Fruit fly (Drosophila melanogaster) whole organism, embryonic: ENCODE results near the gene Iris.

Experiments
- Abd-B ChIP-seq: fragments of 200-800 bp; sonication (Bioruptor generic); optimal IDR thresholded peaks from 2 replicates; lab custom pipeline; 2018; ENCODE audit warnings: missing biosample characterization, mild to moderate bottlenecking, missing genetic modification characterization, moderate library complexity
- CG1024 ChIP-seq: fragments of 200-800 bp; sonication (Bioruptor generic); IDR thresholded peaks from 2 replicates; pipeline ENCODE4 v1.3.6; 2022; ENCODE audit warnings: missing biosample characterization, missing genetic modification characterization
- CG10274 ChIP-seq: fragments of 200-800 bp; sonication (Bioruptor generic); optimal IDR thresholded peaks from 3 replicates; lab custom pipeline; 2017; ENCODE audit warnings: missing biosample characterization, mild to moderate bottlenecking, missing genetic modification characterization
- CG10959 ChIP-seq: fragments of 200-800 bp; sonication (Bioruptor generic); IDR thresholded peaks from 2 replicates; pipeline ENCODE4 v1.3.6; 2022; ENCODE audit warnings: missing biosample characterization, missing genetic modification characterization
- CG11504 ChIP-seq: fragments of 200-800 bp; sonication (Bioruptor generic); optimal IDR thresholded peaks from 3 replicates; lab custom pipeline; 2019; ENCODE audit warnings: missing biosample characterization, mild to moderate bottlenecking, missing genetic modification characterization, moderate library complexity
- CG11560 ChIP-seq: fragments of 200-800 bp; sonication (Bioruptor generic); IDR thresholded peaks from 3 replicates; pipeline ENCODE4 v1.3.6; 2022; ENCODE audit warnings: missing biosample characterization, missing genetic modification characterization
- CG12071 ChIP-seq: fragments of 200-800 bp; sonication (Bioruptor generic); optimal IDR thresholded peaks from 3 replicates; lab custom pipeline; 2018; ENCODE audit warnings: missing biosample characterization, mild to moderate bottlenecking, missing genetic modification characterization
- CG12769 ChIP-seq: fragments of 200-800 bp; sonication (Bioruptor generic); optimal IDR thresholded peaks from 2 replicates; lab custom pipeline; 2019; ENCODE audit warnings: missing biosample characterization, mild to moderate bottlenecking, missing genetic modification characterization, moderate library complexity
- CG13624 ChIP-seq: fragments of 200-800 bp; sonication (Bioruptor generic); optimal IDR thresholded peaks from 2 replicates; lab custom pipeline; 2016; ENCODE audit warnings: missing biosample characterization, missing genetic modification characterization
- CG14710 ChIP-seq: fragments of 200-800 bp; sonication (Bioruptor generic); optimal IDR thresholded peaks from 3 replicates; lab custom pipeline; 2019; ENCODE audit warnings: missing biosample characterization, mild to moderate bottlenecking, missing genetic modification characterization, moderate library complexity
- CG15073 ChIP-seq: fragments of 200-800 bp; sonication (Bioruptor generic); optimal IDR thresholded peaks from 2 replicates; lab custom pipeline; 2016; ENCODE audit warnings: missing biosample characterization, missing genetic modification characterization
- CG1602 ChIP-seq: fragments of 200-800 bp; sonication (Bioruptor generic); optimal IDR thresholded peaks from 3 replicates; lab custom pipeline; 2016; ENCODE audit warnings: missing biosample characterization, missing genetic modification characterization
- CG16779 ChIP-seq: fragments of 200-800 bp; sonication (Bioruptor generic); IDR thresholded peaks from 2 replicates; pipeline ENCODE4 v1.3.6; 2022; ENCODE audit warnings: missing biosample characterization, missing genetic modification characterization
- CG18764 ChIP-seq: fragments of 200-800 bp; sonication (Bioruptor generic); optimal IDR thresholded peaks from 3 replicates; lab custom pipeline; 2016; ENCODE audit warnings: missing biosample characterization, missing genetic modification characterization
- CG2202 ChIP-seq: fragments of 200-800 bp; sonication (Bioruptor generic); optimal IDR thresholded peaks from 2 replicates; lab custom pipeline; 2018; ENCODE audit warnings: missing biosample characterization, mild to moderate bottlenecking, missing genetic modification characterization
- CG2712 ChIP-seq: fragments of 200-800 bp; optimal IDR thresholded peaks from 3 replicates; lab custom pipeline; 2019; ENCODE audit warnings: missing biosample characterization, mild to moderate bottlenecking, missing genetic modification characterization, moderate library complexity
- CG30403 ChIP-seq: fragments of 200-800 bp; sonication (Bioruptor generic); optimal IDR thresholded peaks from 3 replicates; lab custom pipeline; 2016; ENCODE audit warnings: missing biosample characterization, missing genetic modification characterization
- CG4282 ChIP-seq: fragments of 200-800 bp; sonication (Bioruptor generic); optimal IDR thresholded peaks from 2 replicates; lab custom pipeline; 2016; ENCODE audit warnings: missing biosample characterization, missing genetic modification characterization
- CG4328 ChIP-seq: fragments of 200-800 bp; sonication (Bioruptor generic); optimal IDR thresholded peaks from 3 replicates; lab custom pipeline; 2017; ENCODE audit warnings: missing biosample characterization, missing genetic modification reagents, missing genetic modification characterization
- CG6254 ChIP-seq: fragments of 200-800 bp; sonication (Bioruptor generic); optimal IDR thresholded peaks from 3 replicates; lab custom pipeline; 2017; ENCODE audit warnings: mild to moderate bottlenecking, missing biosample characterization, missing genetic modification reagents, missing genetic modification characterization
- CG7786 ChIP-seq: fragments of 200-800 bp; sonication (Bioruptor generic); optimal IDR thresholded peaks from 2 replicates; lab custom pipeline; 2016; ENCODE audit warnings: missing biosample characterization, missing genetic modification characterization
- CG7987 ChIP-seq: fragments of 200-800 bp; sonication (Bioruptor generic); optimal IDR thresholded peaks from 2 replicates; lab custom pipeline; 2018; ENCODE audit warnings: missing biosample characterization, mild to moderate bottlenecking, missing genetic modification characterization, moderate library complexity
- Dbx ChIP-seq: fragments of 200-800 bp; sonication (Bioruptor generic); IDR thresholded peaks from 3 replicates; pipeline ENCODE4 v1.3.6; 2022; ENCODE audit warnings: missing biosample characterization, missing genetic modification characterization
- HLH4C ChIP-seq: fragments of 200-800 bp; sonication (Bioruptor generic); IDR thresholded peaks from 3 replicates; pipeline ENCODE4 v1.3.6; 2022; ENCODE audit warnings: missing biosample characterization, missing genetic modification characterization; ENCODE audit not compliant: partially characterized antibody
- Hand ChIP-seq: fragments of 200-800 bp; sonication (Bioruptor generic); optimal IDR thresholded peaks from 2 replicates; lab custom pipeline; 2017; ENCODE audit warnings: mild to moderate bottlenecking, missing biosample characterization, missing genetic modification reagents, missing genetic modification characterization
- Hr51 ChIP-seq, 2 experiments: fragments of 200-800 bp; sonication (Bioruptor generic); optimal IDR thresholded peaks; 2 replicates in 1 of 2; 3 replicates in 1 of 2; lab custom pipeline; 2016 to 2018; ENCODE audit warnings: missing biosample characterization in 2 of 2, missing genetic modification characterization in 2 of 2, mild to moderate bottlenecking in 1 of 2, moderate library complexity in 1 of 2
- Med ChIP-seq: fragments of 200-800 bp; sonication (Bioruptor generic); peaks from one replicate; lab custom pipeline; 2016; ENCODE audit warnings: missing biosample characterization, missing genetic modification characterization, mild to moderate bottlenecking, inconsistent platforms, moderate library complexity
- Sin3A ChIP-seq: fragments of >200 bp; optimal IDR thresholded peaks from 2 replicates; lab custom pipeline; 2018
- Sox102F ChIP-seq: fragments of 200-800 bp; sonication (Bioruptor generic); optimal IDR thresholded peaks from 2 replicates; lab custom pipeline; 2018; ENCODE audit warnings: missing biosample characterization, mild to moderate bottlenecking, missing genetic modification characterization, moderate library complexity
- Taf1 ChIP-seq: fragments of 200-800 bp; sonication (Bioruptor generic); IDR thresholded peaks from 2 replicates; pipeline ENCODE4 v1.3.6; 2022; ENCODE audit warnings: missing biosample characterization, missing genetic modification characterization
- YL-1 ChIP-seq: fragments of 200-800 bp; sonication (Bioruptor generic); optimal IDR thresholded peaks from 3 replicates; lab custom pipeline; 2017; ENCODE audit warnings: missing biosample characterization, mild to moderate bottlenecking, missing genetic modification characterization
- abd-A ChIP-seq: fragments of 200-800 bp; sonication (Bioruptor generic); optimal IDR thresholded peaks from 3 replicates; lab custom pipeline; 2019; ENCODE audit warnings: missing biosample characterization, mild to moderate bottlenecking, missing genetic modification characterization, moderate library complexity
- bbx ChIP-seq: fragments of 200-800 bp; sonication (Bioruptor generic); IDR thresholded peaks from 2 replicates; pipeline ENCODE4 v1.3.6; 2022; ENCODE audit warnings: missing biosample characterization, missing genetic modification characterization; ENCODE audit not compliant: partially characterized antibody
- bsh ChIP-seq, 2 experiments: fragments of 200-800 bp; sonication (Bioruptor generic); optimal IDR thresholded peaks; 2 replicates each; lab custom pipeline; 2017 to 2018; ENCODE audit warnings: mild to moderate bottlenecking in 2 of 2, missing biosample characterization in 2 of 2, missing genetic modification characterization in 2 of 2, moderate library complexity in 1 of 2
- cad ChIP-seq: fragments of >200 bp; optimal IDR thresholded peaks from 2 replicates; lab custom pipeline; 2017; ENCODE audit warnings: missing biosample characterization, missing genetic modification characterization
- disco-r ChIP-seq: fragments of 200-800 bp; sonication (Bioruptor generic); optimal IDR thresholded peaks from 2 replicates; lab custom pipeline; 2016; ENCODE audit warnings: missing biosample characterization, missing genetic modification characterization
- dm ChIP-seq: fragments of 200-800 bp; sonication (Bioruptor generic); optimal IDR thresholded peaks from 3 replicates; lab custom pipeline; 2016; ENCODE audit warnings: missing biosample characterization, missing genetic modification characterization
- esg ChIP-seq: fragments of 200-800 bp; sonication (Bioruptor generic); conservative IDR thresholded peaks from 2 replicates; pipeline ENCODE4 v1.3.6; 2022; ENCODE audit warnings: missing biosample characterization, missing genetic modification characterization
- fd102C ChIP-seq: fragments of 200-800 bp; sonication (Bioruptor generic); optimal IDR thresholded peaks from 2 replicates; lab custom pipeline; 2018; ENCODE audit warnings: missing biosample characterization, mild to moderate bottlenecking, missing genetic modification characterization, moderate library complexity
- her ChIP-seq: fragments of 200-800 bp; sonication (Bioruptor generic); optimal IDR thresholded peaks from 2 replicates; lab custom pipeline; 2016; ENCODE audit warnings: missing biosample characterization, missing genetic modification characterization
- mirr ChIP-seq: fragments of 200-800 bp; sonication (Bioruptor generic); optimal IDR thresholded peaks from 3 replicates; lab custom pipeline; 2018; ENCODE audit warnings: missing biosample characterization, mild to moderate bottlenecking, missing genetic modification characterization
- nerfin-1 ChIP-seq: fragments of 200-800 bp; sonication (Bioruptor generic); optimal IDR thresholded peaks from 3 replicates; lab custom pipeline; 2019; ENCODE audit warnings: missing biosample characterization, mild to moderate bottlenecking, missing genetic modification characterization, moderate library complexity
- org-1 ChIP-seq: fragments of 200-800 bp; sonication (Bioruptor generic); optimal IDR thresholded peaks from 2 replicates; lab custom pipeline; 2017; ENCODE audit warnings: missing biosample characterization, missing genetic modification characterization
- pho ChIP-seq: fragments of 200-800 bp; sonication (Bioruptor generic); optimal IDR thresholded peaks from 2 replicates; lab custom pipeline; 2016; ENCODE audit warnings: missing biosample characterization, missing genetic modification characterization
- phol ChIP-seq: fragments of 200-800 bp; sonication (Bioruptor generic); optimal IDR thresholded peaks from 3 replicates; lab custom pipeline; 2018; ENCODE audit warnings: missing biosample characterization, mild to moderate bottlenecking, missing genetic modification characterization, moderate library complexity
- pnt ChIP-seq: fragments of 200-800 bp; sonication (Bioruptor generic); optimal IDR thresholded peaks from 3 replicates; lab custom pipeline; 2016; ENCODE audit warnings: missing biosample characterization, missing genetic modification characterization
- row ChIP-seq: fragments of 200-800 bp; sonication (Bioruptor generic); IDR thresholded peaks from 3 replicates; pipeline ENCODE4 v1.3.6; 2022; ENCODE audit warnings: missing biosample characterization, missing genetic modification characterization
- sens ChIP-seq: fragments of 200-800 bp; sonication (Bioruptor generic); peaks from one replicate; lab custom pipeline; 2016; ENCODE audit warnings: missing biosample characterization, missing genetic modification characterization
- tap ChIP-seq: fragments of 200-800 bp; optimal IDR thresholded peaks from 3 replicates; lab custom pipeline; 2019; ENCODE audit warnings: missing biosample characterization, mild to moderate bottlenecking, missing genetic modification characterization, moderate library complexity
- zfh2 ChIP-seq: fragments of 200-800 bp; sonication (Bioruptor generic); optimal IDR thresholded peaks from 2 replicates; lab custom pipeline; 2016; ENCODE audit warnings: missing biosample characterization, missing genetic modification characterization

The Iris gene

dm6 chr2L:1121942-1122710 is 11.8 kb downstream of the Iris start (continued):
- TF ChIP-seq sens (peak; percentile 68), fd102C (GFP tag; lab: Kevin White, UChicago) (no peak), mirr (GFP tag; lab: Kevin White, UChicago) (no peak), Sin3A (lab: Kevin White, UChicago) (no peak), CG12071 (peak; percentile 7), Abd-B (GFP tag; lab: Kevin White, UChicago) (no peak), CG2712 (tag; lab: Kevin White, UChicago) (peak; percentile 4), CG30403 (no peak), CG13624 (no peak), abd-A (tag; lab: Kevin White, UChicago) (peak; percentile 46), CG14710 (tag; lab: Kevin White, UChicago) (peak; percentile 11), CG16779 (no peak), phol (tag; lab: Kevin White, UChicago) (no peak), CG11560 (tag; lab: Robert Waterston, UW) (no peak), CG4282 (GFP tag; lab: Kevin White, UChicago) (no peak), pho (GFP tag; lab: Kevin White, UChicago) (no peak), CG4328 (GFP tag; lab: Kevin White, UChicago) (no peak), org-1 (GFP tag; lab: Kevin White, UChicago) (no peak), dm (GFP tag; lab: Kevin White, UChicago) (no peak), Dbx (GFP tag; lab: Robert Waterston, UW) (no peak), Taf1 (GFP tag; lab: Robert Waterston, UW) (no peak), esg (GFP tag; lab: Robert Waterston, UW) (no peak), CG15073 (GFP tag; lab: Kevin White, UChicago) (no peak), CG6254 (GFP tag; lab: Kevin White, UChicago) (no peak), HLH4C (GFP tag; lab: Robert Waterston, UW) (no peak), CG1602 (no peak), her (GFP tag; lab: Kevin White, UChicago) (no peak), CG12769 (tag; lab: Kevin White, UChicago) (peak; percentile 83), cad (GFP tag; lab: Kevin White, UChicago) (no peak), CG10959 (GFP tag; lab: Robert Waterston, UW) (no peak), CG2202 (tag; lab: Kevin White, UChicago) (no peak), CG7987 (GFP tag; lab: Kevin White, UChicago) (peak; percentile 38), Sox102F (GFP tag; lab: Kevin White, UChicago) (peak; percentile 22), CG1024 (GFP tag; lab: Robert Waterston, UW) (no peak), YL-1 (GFP tag; lab: Kevin White, UChicago) (no peak), pnt (GFP tag; lab: Kevin White, UChicago) (no peak), CG11504 (peak; percentile 37), CG10274 (peak; percentile 81), disco-r (GFP tag; lab: Kevin White, UChicago) (no peak), Hand (GFP tag; lab: Kevin White, UChicago) (no peak), bsh (GFP tag; optimal IDR thresholded peaks at IDR 0.05; lab: Kevin White, UChicago) (peak in 1 of 2 experiments; percentile 22), nerfin-1 (tag; lab: Kevin White, UChicago) (no peak), Hr51 (GFP tag; optimal IDR thresholded peaks at IDR 0.05; lab: Kevin White, UChicago) (peak in 1 of 2 experiments; percentile 15), CG7786 (GFP tag; lab: Kevin White, UChicago) (no peak), bbx (GFP tag; lab: Robert Waterston, UW) (no peak), row (GFP tag; lab: Robert Waterston, UW) (no peak), tap (tag; lab: Kevin White, UChicago) (no peak), zfh2 (GFP tag; lab: Kevin White, UChicago) (no peak), Med (GFP tag; lab: Kevin White, UChicago) (peak; percentile 63), CG18764 (GFP tag; lab: Kevin White, UChicago) (no peak)
- TF ChIP-seq, all 482 proteins: peak for 39
